Worm (Caenorhabditis elegans) whole organism, L1 larva: Measurements from ENCODE around the gene chin-1.
A peak's percentile ranks its signal among the peaks of the same experiment; 100 is the strongest.

Experiments
- C04F5.9 ChIP-seq: sonication (generic microtip); optimal IDR thresholded peaks from 2 replicates; lab custom pipeline; 2016; ENCODE audit warnings: missing genetic modification characterization, missing compliant biosample characterization
- C16A3.4 ChIP-seq: fragments of 150-350 bp; optimal IDR thresholded peaks from 2 replicates; lab custom pipeline; 2014; ENCODE audit warnings: missing biosample characterization, missing genetic modification characterization
- C34B4.2 ChIP-seq: sonication (generic microtip); optimal IDR thresholded peaks from 2 replicates; lab custom pipeline; 2017; ENCODE audit warnings: mild to moderate bottlenecking, missing genetic modification characterization, missing compliant biosample characterization
- Y116A8C.19 ChIP-seq: sonication (generic microtip); optimal IDR thresholded peaks from 2 replicates; lab custom pipeline; 2016; ENCODE audit warnings: missing compliant biosample characterization, missing genetic modification characterization, borderline replicate concordance
- ceh-63 ChIP-seq: fragments of 200-800 bp; sonication (Bioruptor generic); optimal IDR thresholded peaks from 2 replicates; lab custom pipeline; 2018; ENCODE audit warnings: mild to moderate bottlenecking, missing genetic modification characterization, missing compliant biosample characterization
- ceh-8 ChIP-seq: fragments of 200-800 bp; sonication (Bioruptor generic); optimal IDR thresholded peaks from 2 replicates; lab custom pipeline; 2018; ENCODE audit warnings: mild to moderate bottlenecking, missing genetic modification characterization, moderate library complexity, missing compliant biosample characterization
- ceh-82 ChIP-seq, 3 experiments: fragments of 150-350 bp in 1 of 3; sonication (generic microtip) in 2 of 3; optimal IDR thresholded peaks; 2 replicates each; lab custom pipeline; 2014 to 2017; ENCODE audit warnings: missing biosample characterization in 3 of 3, missing genetic modification characterization in 3 of 3
- ceh-90 ChIP-seq: sonication (generic microtip); optimal IDR thresholded peaks from 2 replicates; lab custom pipeline; 2016; ENCODE audit warnings: missing genetic modification characterization, missing compliant biosample characterization
- ces-1 ChIP-seq: fragments of 150-350 bp; optimal IDR thresholded peaks from 2 replicates; lab custom pipeline; 2014; ENCODE audit warnings: missing biosample characterization, missing genetic modification reagents, missing genetic modification characterization
- dpl-1 ChIP-seq, 3 experiments: fragments of 150-350 bp in 2 of 3; sonication (generic microtip) in 1 of 3; optimal IDR thresholded peaks; 2 replicates each; lab custom pipeline; 2014 to 2017; ENCODE audit warnings: missing biosample characterization in 3 of 3, missing genetic modification characterization in 3 of 3, missing genetic modification reagents in 3 of 3
- dsc-1 ChIP-seq: sonication (generic microtip); optimal IDR thresholded peaks from 2 replicates; lab custom pipeline; 2016; ENCODE audit warnings: mild to moderate bottlenecking, missing genetic modification characterization, missing compliant biosample characterization
- efl-3 ChIP-seq: fragments of 200-800 bp; sonication (Bioruptor generic); optimal IDR thresholded peaks from 2 replicates; lab custom pipeline; 2018; ENCODE audit warnings: mild to moderate bottlenecking, missing genetic modification characterization, missing compliant biosample characterization
- egl-13 ChIP-seq: sonication (generic microtip); optimal IDR thresholded peaks from 2 replicates; lab custom pipeline; 2016; ENCODE audit warnings: missing genotype, missing genetic modification reagents, missing genetic modification characterization, missing compliant biosample characterization
- elt-2 ChIP-seq: sonication (generic microtip); optimal IDR thresholded peaks from 2 replicates; lab custom pipeline; 2016; ENCODE audit warnings: missing genetic modification characterization, mild to moderate bottlenecking, inconsistent platforms, missing compliant biosample characterization, missing genetic modification reagents
- fkh-10 ChIP-seq: sonication (generic microtip); optimal IDR thresholded peaks from 2 replicates; lab custom pipeline; 2017; ENCODE audit warnings: missing biosample characterization, missing genetic modification reagents, missing genetic modification characterization
- fkh-4 ChIP-seq: sonication (generic microtip); optimal IDR thresholded peaks from 2 replicates; lab custom pipeline; 2016; ENCODE audit warnings: missing compliant biosample characterization, missing genetic modification characterization, borderline replicate concordance
- grh-1 ChIP-seq: fragments of 200-800 bp; sonication (Bioruptor generic); IDR thresholded peaks from 2 replicates; pipeline ENCODE4 v1.3.6; 2022; ENCODE audit warnings: missing genetic modification reagents, missing genetic modification characterization, missing compliant biosample characterization
- hlh-17 ChIP-seq: fragments of 200-800 bp; sonication (Bioruptor generic); optimal IDR thresholded peaks from 2 replicates; lab custom pipeline; 2018; ENCODE audit warnings: missing genetic modification characterization, mild to moderate bottlenecking, missing compliant biosample characterization, moderate library complexity, borderline replicate concordance
- irx-1 ChIP-seq: sonication (generic microtip); optimal IDR thresholded peaks from 2 replicates; lab custom pipeline; 2016; ENCODE audit warnings: missing genetic modification characterization, missing compliant biosample characterization
- jun-1 ChIP-seq: fragments of 150-350 bp; optimal IDR thresholded peaks from 2 replicates; lab custom pipeline; 2014; ENCODE audit warnings: missing biosample characterization, missing genetic modification reagents, missing genetic modification characterization
- lin-13 ChIP-seq: fragments of 150-350 bp; optimal IDR thresholded peaks from 2 replicates; lab custom pipeline; 2014; ENCODE audit warnings: missing biosample characterization, missing genetic modification reagents, missing genetic modification characterization
- lin-14 ChIP-seq: fragments of 200-800 bp; sonication (Bioruptor generic); optimal IDR thresholded peaks from 2 replicates; lab custom pipeline; 2018; ENCODE audit warnings: mild to moderate bottlenecking, missing genetic modification characterization, moderate library complexity, missing compliant biosample characterization
- lin-15B ChIP-seq: fragments of 150-350 bp; sonication (generic microtip); optimal IDR thresholded peaks from 3 replicates; lab custom pipeline; 2014; ENCODE audit warnings: missing biosample characterization, missing genetic modification characterization
- lin-35 ChIP-seq, 2 experiments: fragments of 150-350 bp; optimal IDR thresholded peaks; 2 replicates each; lab custom pipeline; 2014; ENCODE audit warnings: missing biosample characterization in 2 of 2, missing genetic modification characterization in 2 of 2, missing genetic modification reagents in 2 of 2
- lir-3 ChIP-seq: sonication (generic microtip); optimal IDR thresholded peaks from 2 replicates; lab custom pipeline; 2016; ENCODE audit warnings: mild to moderate bottlenecking, missing genetic modification characterization, moderate library complexity, missing compliant biosample characterization; ENCODE audit not compliant: poor library complexity
- mef-2 ChIP-seq: fragments of 150-350 bp; optimal IDR thresholded peaks from 2 replicates; lab custom pipeline; 2014; ENCODE audit warnings: missing biosample characterization, missing genetic modification characterization
- nhr-11 ChIP-seq: fragments of 150-350 bp; optimal IDR thresholded peaks from 2 replicates; lab custom pipeline; 2014; ENCODE audit warnings: missing biosample characterization, missing genetic modification characterization
- nhr-12 ChIP-seq: sonication (generic microtip); optimal IDR thresholded peaks from 2 replicates; lab custom pipeline; 2017; ENCODE audit warnings: missing biosample characterization, missing genetic modification characterization
- nhr-19 ChIP-seq: fragments of 200-800 bp; sonication (Bioruptor generic); conservative IDR thresholded peaks from 2 replicates; pipeline ENCODE4 v1.3.6; 2022; ENCODE audit warnings: missing genetic modification characterization, missing compliant biosample characterization
- nhr-20 ChIP-seq: sonication (generic microtip); optimal IDR thresholded peaks from 2 replicates; lab custom pipeline; 2016; ENCODE audit warnings: mild to moderate bottlenecking, missing genetic modification characterization, missing compliant biosample characterization
- nhr-84 ChIP-seq: sonication (generic microtip); optimal IDR thresholded peaks from 2 replicates; lab custom pipeline; 2017; ENCODE audit warnings: missing biosample characterization, missing genetic modification characterization
- pqm-1 ChIP-seq: sonication (generic microtip); optimal IDR thresholded peaks from 3 replicates; lab custom pipeline; 2017; ENCODE audit warnings: missing biosample characterization, missing genetic modification characterization
- rnt-1 ChIP-seq: sonication (generic microtip); optimal IDR thresholded peaks from 2 replicates; lab custom pipeline; 2016; ENCODE audit warnings: mild to moderate bottlenecking, missing genetic modification characterization, moderate library complexity, missing compliant biosample characterization
- skn-1 ChIP-seq: fragments of 150-350 bp; optimal IDR thresholded peaks from 2 replicates; lab custom pipeline; 2014; ENCODE audit warnings: missing biosample characterization, missing genetic modification characterization
- sox-4 ChIP-seq: sonication (generic microtip); optimal IDR thresholded peaks from 2 replicates; lab custom pipeline; 2016; ENCODE audit warnings: missing genetic modification characterization, missing compliant biosample characterization
- sptf-1 ChIP-seq: fragments of 150-350 bp; optimal IDR thresholded peaks from 2 replicates; lab custom pipeline; 2014; ENCODE audit warnings: missing biosample characterization, missing genetic modification characterization
- sup-37 ChIP-seq: fragments of 200-800 bp; sonication (Bioruptor generic); optimal IDR thresholded peaks from 2 replicates; lab custom pipeline; 2018; ENCODE audit warnings: mild to moderate bottlenecking, missing genetic modification characterization, missing compliant biosample characterization
- tlp-1 ChIP-seq: fragments of 150-350 bp; optimal IDR thresholded peaks from 2 replicates; lab custom pipeline; 2014; ENCODE audit warnings: missing biosample characterization, missing genetic modification characterization
- unc-30 ChIP-seq: sonication (generic microtip); optimal IDR thresholded peaks from 2 replicates; lab custom pipeline; 2017; ENCODE audit warnings: missing biosample characterization, missing genetic modification characterization
- xbp-1 ChIP-seq: sonication (generic microtip); optimal IDR thresholded peaks from 2 replicates; lab custom pipeline; 2016; ENCODE audit warnings: missing genetic modification characterization, missing compliant biosample characterization
- zag-1 ChIP-seq: fragments of 150-350 bp; optimal IDR thresholded peaks from 2 replicates; lab custom pipeline; 2014; ENCODE audit warnings: missing biosample characterization, missing genetic modification characterization

chin-1 gene

ce11 chrIII:1028233-1028632 is 8.8 kb downstream of the chin-1 start:
- TF ChIP-seq nhr-20 = no peak
- TF ChIP-seq lir-3 (tag; lab: Kevin White, UChicago) = no peak
- TF ChIP-seq zag-1 (tag; lab: Kevin White, UChicago) = no peak
- TF ChIP-seq Y116A8C.19 = no peak
- TF ChIP-seq grh-1 (GFP tag; lab: Robert Waterston, UW) = no peak
- no peak for TF ChIP-seq nhr-11
- TF ChIP-seq ces-1 (GFP tag; lab: Kevin White, UChicago) = no peak
- no peak for TF ChIP-seq fkh-10 (GFP tag; lab: Kevin White, UChicago)
- TF ChIP-seq mef-2 (tag; lab: Kevin White, UChicago) = no peak
- TF ChIP-seq ceh-8 (GFP tag; lab: Kevin White, UChicago) = no peak
- peak in 1 of 2 experiments; percentile 0 for TF ChIP-seq lin-35 (GFP tag; optimal IDR thresholded peaks at IDR 0.05; lab: Kevin White, UChicago)
- TF ChIP-seq elt-2 = peak; percentile 42
- TF ChIP-seq lin-14 (GFP tag; lab: Kevin White, UChicago) = no peak
- TF ChIP-seq nhr-19 (GFP tag; lab: Robert Waterston, UW) = no peak
- TF ChIP-seq jun-1 (tag; lab: Kevin White, UChicago) = no peak
- no peak for TF ChIP-seq lin-13 (GFP tag; lab: Kevin White, UChicago)

ce11 chrIII:1026261-1026660 is 10.8 kb downstream of the chin-1 start, which contains the start of gene clc-25:
TSS of gene clc-25 (minus strand) at chrIII:1026361.
- TF ChIP-seq sox-4 (no peak), xbp-1 (tag; lab: Kevin White, UChicago) (no peak), pqm-1 (tag; lab: Kevin White, UChicago) (no peak), dpl-1 (GFP tag; optimal IDR thresholded peaks at IDR 0.05; lab: Kevin White, UChicago) (no peak), C16A3.4 (tag; lab: Kevin White, UChicago) (no peak), tlp-1 (tag; lab: Kevin White, UChicago) (no peak), C34B4.2 (tag; lab: Kevin White, UChicago) (no peak), nhr-20 (no peak), sup-37 (GFP tag; lab: Kevin White, UChicago) (no peak), hlh-17 (no peak), ceh-82 (tag; optimal IDR thresholded peaks at IDR 0.05; lab: Kevin White, UChicago) (no peak), egl-13 (tag; lab: Kevin White, UChicago) (no peak), unc-30 (tag; lab: Kevin White, UChicago) (no peak), nhr-12 (tag; lab: Kevin White, UChicago) (no peak), nhr-84 (tag; lab: Kevin White, UChicago) (no peak), sptf-1 (no peak), efl-3 (GFP tag; lab: Kevin White, UChicago) (no peak)
- TF ChIP-seq, all 84 proteins: peak for 0

- TF ChIP-seq unc-30 (tag; lab: Kevin White, UChicago) = no peak
- TF ChIP-seq hlh-17 = no peak
- no peak for TF ChIP-seq ceh-90 (tag; lab: Kevin White, UChicago)
- no peak for TF ChIP-seq C04F5.9
- no peak for TF ChIP-seq egl-13 (tag; lab: Kevin White, UChicago)
- no peak for TF ChIP-seq irx-1 (tag; lab: Kevin White, UChicago)
- no peak for TF ChIP-seq jun-1 (tag; lab: Kevin White, UChicago)
- TF ChIP-seq lir-3 (tag; lab: Kevin White, UChicago) = no peak
- TF ChIP-seq nhr-19 (GFP tag; lab: Robert Waterston, UW) = no peak
- no peak for TF ChIP-seq efl-3 (GFP tag; lab: Kevin White, UChicago)
These were observed 16.3 kb downstream of the chin-1 start, which contains the start of gene clc-23 for ce11 chrIII:1020732-1021131. TSS of gene clc-23 (plus strand) at chrIII:1020954.

- TF ChIP-seq fkh-4 (tag; lab: Kevin White, UChicago) = no peak
- no peak for TF ChIP-seq lin-15B (tag; lab: Kevin White, UChicago)
- TF ChIP-seq skn-1 (tag; lab: Kevin White, UChicago) = no peak
- TF ChIP-seq dsc-1 (tag; lab: Kevin White, UChicago) = no peak
- TF ChIP-seq ceh-63 (GFP tag; lab: Kevin White, UChicago) = no peak
- no peak for TF ChIP-seq mef-2 (tag; lab: Kevin White, UChicago)
- TF ChIP-seq rnt-1 = no peak
These were observed 20.9 kb downstream of the chin-1 start, which contains the start of gene Y34F4.3 for ce11 chrIII:1016080-1016479. TSS of gene Y34F4.3 (minus strand) at chrIII:1016180.
